Worm (Caenorhabditis elegans): ENCODE measurements around the gene ZK813.5.

DNA sequence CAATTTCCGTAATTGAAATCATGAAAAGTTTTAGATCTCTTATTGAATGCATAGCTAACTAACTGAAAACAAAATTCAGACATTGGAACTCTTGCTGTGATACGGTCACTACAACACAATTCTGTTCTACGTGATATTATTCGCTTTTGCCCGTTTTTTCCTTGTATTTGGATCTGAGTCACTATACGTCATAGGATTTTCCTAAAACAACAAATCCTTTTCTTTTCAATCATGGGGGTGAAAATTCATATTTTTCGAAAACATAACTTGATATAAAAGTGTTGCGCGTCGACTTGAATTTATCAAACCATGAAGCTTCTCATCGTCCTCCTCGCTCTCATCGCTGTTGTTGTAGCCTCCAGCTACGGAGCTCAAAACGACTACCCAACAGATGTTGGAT is 5.0 kb downstream of the ZK813.5 start, which contains the start of gene ZK813.1:
- TF ChIP-seq ama-1 (optimal IDR thresholded peaks at IDR 0.05) (no peak), flt-1 (GFP tag; IDR thresholded peaks at IDR 0.05) (no peak), scrt-1 (GFP tag; IDR thresholded peaks at IDR 0.05) (no peak), tra-4 (tag; optimal IDR thresholded peaks at IDR 0.05) (no peak), B0310.2 (tag; optimal IDR thresholded peaks at IDR 0.05) (no peak), hmbx-1 (tag; optimal IDR thresholded peaks at IDR 0.05) (no peak)

All from whole organism, early embryonic.